Fruit fly (Drosophila melanogaster): Measurements from ENCODE around the gene CG4594.

DNA sequence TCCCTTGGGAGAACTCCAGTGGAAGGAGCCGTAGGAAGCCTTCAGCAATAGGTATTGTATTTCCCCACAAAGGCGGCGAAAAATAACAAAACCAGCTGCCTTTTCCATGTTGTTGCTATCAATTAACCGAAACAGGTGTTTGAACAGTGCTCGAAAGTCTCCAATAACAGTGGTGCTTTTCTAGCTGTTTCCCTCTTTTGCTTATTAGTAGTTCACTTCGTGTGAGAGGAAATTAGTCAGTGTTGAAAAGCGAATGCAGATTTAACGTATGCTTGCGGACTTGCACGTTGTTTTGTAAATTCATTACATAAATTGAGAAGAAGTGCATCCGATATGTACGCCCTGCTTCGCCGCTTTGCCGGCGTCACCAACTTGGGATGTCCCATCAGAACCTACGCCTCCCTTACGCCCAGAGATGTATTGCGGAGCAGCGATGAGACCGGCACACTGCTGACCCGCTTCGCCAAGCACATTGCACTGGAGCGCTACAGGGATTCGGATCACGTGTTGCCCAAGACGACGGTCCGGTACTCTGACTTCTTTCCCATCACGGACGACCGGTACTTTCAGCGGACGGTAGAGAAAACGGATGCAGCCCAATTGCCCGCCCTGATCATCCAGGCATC is 18.8 kb downstream of the CG4594 start, which contains the start of the genes Datp and CG4619:
- TF ChIP-seq CTCF (optimal IDR thresholded peaks at IDR 0.05) (no peak), CG8478 (optimal IDR thresholded peaks at IDR 0.05) (no peak)

Data from S2 (cell line).